Worm (Caenorhabditis elegans) whole organism, L4 larva: ENCODE results near the gene clec-80.

ENCODE experiments used
- F10B5.3 ChIP-seq: sonication (generic microtip); optimal IDR thresholded peaks from 2 replicates; lab custom pipeline; 2016; ENCODE audit warnings: mild to moderate bottlenecking, missing genetic modification characterization, missing compliant biosample characterization
- T20F7.1 ChIP-seq: fragments of 200-800 bp; sonication (Bioruptor generic); optimal IDR thresholded peaks from 2 replicates; lab custom pipeline; 2018; ENCODE audit warnings: mild to moderate bottlenecking, missing genetic modification characterization, missing compliant biosample characterization
- T26A8.4 ChIP-seq: fragments of 200-800 bp; sonication (Bioruptor generic); IDR thresholded peaks from 2 replicates; pipeline ENCODE4 v1.3.6; 2022; ENCODE audit warnings: missing genetic modification characterization, missing compliant biosample characterization
- ama-1 ChIP-seq: fragments of 150-350 bp; optimal IDR thresholded peaks from 2 replicates; lab custom pipeline; 2014; ENCODE audit warnings: inconsistent platforms, mixed read lengths
- attf-4 ChIP-seq: sonication (generic microtip); optimal IDR thresholded peaks from 3 replicates; lab custom pipeline; 2017; ENCODE audit warnings: missing biosample characterization, missing genetic modification characterization
- ceh-28 ChIP-seq: fragments of 150-350 bp; optimal IDR thresholded peaks from 2 replicates; lab custom pipeline; 2014; ENCODE audit warnings: missing biosample characterization, missing genetic modification reagents, missing genetic modification characterization
- ceh-32 ChIP-seq: sonication (generic microtip); optimal IDR thresholded peaks from 2 replicates; lab custom pipeline; 2016; ENCODE audit warnings: mild to moderate bottlenecking, missing genetic modification characterization, missing compliant biosample characterization; ENCODE audit not compliant: poor library complexity
- ctbp-1 ChIP-seq: fragments of 200-800 bp; sonication (Bioruptor generic); IDR thresholded peaks from 2 replicates; pipeline ENCODE4 v1.3.6; 2022; ENCODE audit warnings: missing genetic modification reagents, missing genetic modification characterization, missing compliant biosample characterization
- daf-16 ChIP-seq, 3 experiments: sonication (generic microtip); optimal IDR thresholded peaks; 2 replicates each; lab custom pipeline; 2016 to 2017; ENCODE audit warnings: missing genetic modification characterization in 3 of 3, missing genetic modification reagents in 3 of 3, mild to moderate bottlenecking in 2 of 3, missing compliant biosample characterization in 2 of 3, missing biosample characterization in 1 of 3, moderate library complexity in 1 of 3
- daf-19 ChIP-seq: fragments of 200-800 bp; sonication (Bioruptor generic); conservative IDR thresholded peaks from 2 replicates; pipeline ENCODE4 v1.3.6; 2022; ENCODE audit warnings: missing genetic modification characterization, missing compliant biosample characterization
- daf-8 ChIP-seq: fragments of 200-800 bp; sonication (Bioruptor generic); IDR thresholded peaks from 2 replicates; pipeline ENCODE4 v1.3.6; 2022; ENCODE audit warnings: missing genetic modification characterization, missing compliant biosample characterization
- dmd-6 ChIP-seq: fragments of 200-800 bp; sonication (Bioruptor generic); IDR thresholded peaks from 2 replicates; pipeline ENCODE4 v1.3.6; 2022; ENCODE audit warnings: missing genetic modification reagents, missing genetic modification characterization, missing compliant biosample characterization
- dmd-8 ChIP-seq: fragments of 200-800 bp; sonication (Bioruptor generic); IDR thresholded peaks from 2 replicates; pipeline ENCODE4 v1.3.6; 2022; ENCODE audit warnings: missing genetic modification characterization, missing compliant biosample characterization
- dpl-1 ChIP-seq: fragments of 150-350 bp; optimal IDR thresholded peaks from 2 replicates; lab custom pipeline; 2014; ENCODE audit warnings: missing biosample characterization, missing genetic modification reagents, missing genetic modification characterization
- duxl-1 ChIP-seq: sonication (generic microtip); optimal IDR thresholded peaks from 2 replicates; lab custom pipeline; 2016; ENCODE audit warnings: mild to moderate bottlenecking, missing genetic modification characterization, moderate library complexity, missing compliant biosample characterization; ENCODE audit not compliant: poor library complexity
- egl-27 ChIP-seq: sonication (generic microtip); optimal IDR thresholded peaks from 3 replicates; lab custom pipeline; 2017; ENCODE audit warnings: missing biosample characterization, missing genetic modification reagents, missing genetic modification characterization
- fkh-10 ChIP-seq: fragments of 150-350 bp; optimal IDR thresholded peaks from 2 replicates; lab custom pipeline; 2014; ENCODE audit warnings: missing biosample characterization, missing genetic modification reagents, missing genetic modification characterization
- hlh-11 ChIP-seq: fragments of 200-800 bp; sonication (Bioruptor generic); optimal IDR thresholded peaks from 2 replicates; lab custom pipeline; 2018; ENCODE audit warnings: mild to moderate bottlenecking, missing genetic modification characterization, missing compliant biosample characterization
- lin-38 ChIP-seq: fragments of 200-800 bp; sonication (Bioruptor generic); IDR thresholded peaks from 2 replicates; pipeline ENCODE4 v1.3.6; 2022; ENCODE audit warnings: missing genetic modification reagents, missing genetic modification characterization, missing compliant biosample characterization
- lin-39 ChIP-seq: fragments of 150-350 bp; optimal IDR thresholded peaks from 2 replicates; lab custom pipeline; 2014; ENCODE audit warnings: missing biosample characterization, missing genetic modification reagents, missing genetic modification characterization
- lir-3 ChIP-seq: sonication (generic microtip); optimal IDR thresholded peaks from 2 replicates; lab custom pipeline; 2016; ENCODE audit warnings: mild to moderate bottlenecking, missing genetic modification characterization, missing compliant biosample characterization
- mdt-29 ChIP-seq: fragments of 200-800 bp; sonication (Bioruptor generic); IDR thresholded peaks from 2 replicates; pipeline ENCODE4 v1.3.6; 2022; ENCODE audit warnings: missing genetic modification reagents, missing genetic modification characterization, missing compliant biosample characterization
- mep-1 ChIP-seq: fragments of 150-350 bp; sonication (generic microtip); optimal IDR thresholded peaks from 3 replicates; lab custom pipeline; 2014; ENCODE audit warnings: missing biosample characterization, missing genetic modification characterization
- mes-2 ChIP-seq: sonication (generic microtip); optimal IDR thresholded peaks from 2 replicates; lab custom pipeline; 2016; ENCODE audit warnings: missing genotype, mild to moderate bottlenecking, missing genetic modification characterization, missing compliant biosample characterization; ENCODE audit not compliant: poor library complexity, severe bottlenecking
- mxl-2 ChIP-seq: fragments of 200-800 bp; sonication (Bioruptor generic); conservative IDR thresholded peaks from 2 replicates; pipeline ENCODE4 v1.3.6; 2022; ENCODE audit warnings: missing genetic modification reagents, missing genetic modification characterization, missing compliant biosample characterization
- nhr-10 ChIP-seq: fragments of 150-350 bp; optimal IDR thresholded peaks from 2 replicates; lab custom pipeline; 2014; ENCODE audit warnings: missing biosample characterization, missing genetic modification characterization
- nhr-237 ChIP-seq: sonication (generic microtip); optimal IDR thresholded peaks from 2 replicates; lab custom pipeline; 2017; ENCODE audit warnings: missing biosample characterization, missing genetic modification characterization
- nhr-28 ChIP-seq: fragments of 150-350 bp; optimal IDR thresholded peaks from 2 replicates; lab custom pipeline; 2014; ENCODE audit warnings: missing biosample characterization, missing genetic modification characterization
- nhr-48 ChIP-seq: sonication (generic microtip); optimal IDR thresholded peaks from 2 replicates; lab custom pipeline; 2016; ENCODE audit warnings: mild to moderate bottlenecking, missing genetic modification characterization, missing compliant biosample characterization
- nhr-76 ChIP-seq: fragments of 150-350 bp; optimal IDR thresholded peaks from 2 replicates; lab custom pipeline; 2014; ENCODE audit warnings: missing biosample characterization, missing genetic modification characterization
- nhr-77 ChIP-seq: fragments of 150-350 bp; optimal IDR thresholded peaks from 2 replicates; lab custom pipeline; 2014; ENCODE audit warnings: missing biosample characterization, missing genetic modification characterization
- pha-4 ChIP-seq, 2 experiments: fragments of 150-350 bp in 1 of 2; fragments of 200-800 bp in 1 of 2; sonication (Bioruptor generic) in 1 of 2; IDR thresholded peaks in 1 of 2; optimal IDR thresholded peaks in 1 of 2; 2 replicates each; pipeline versions ENCODE4 v1.3.6 to Lab custom; 2014 to 2022; ENCODE audit warnings: missing genetic modification characterization in 2 of 2, missing genetic modification reagents in 2 of 2, missing biosample characterization in 1 of 2, missing compliant biosample characterization in 1 of 2
- php-3 ChIP-seq: fragments of 200-800 bp; sonication (Bioruptor generic); IDR thresholded peaks from 2 replicates; pipeline ENCODE4 v1.3.6; 2022; ENCODE audit warnings: missing genetic modification reagents, missing genetic modification characterization, missing compliant biosample characterization
- set-16 ChIP-seq: fragments of 200-800 bp; sonication (Bioruptor generic); IDR thresholded peaks from 2 replicates; pipeline ENCODE4 v1.3.6; 2022; ENCODE audit warnings: missing genetic modification reagents, missing genetic modification characterization, missing compliant biosample characterization
- snpc-4 ChIP-seq: fragments of 150-350 bp; optimal IDR thresholded peaks from 2 replicates; lab custom pipeline; 2014; ENCODE audit warnings: missing biosample characterization, missing genetic modification characterization
- spr-1 ChIP-seq: sonication (generic microtip); optimal IDR thresholded peaks from 2 replicates; lab custom pipeline; 2016; ENCODE audit warnings: mild to moderate bottlenecking, missing genetic modification characterization, missing compliant biosample characterization
- spr-3 ChIP-seq: fragments of 200-800 bp; sonication (Bioruptor generic); optimal IDR thresholded peaks from 2 replicates; lab custom pipeline; 2018; ENCODE audit warnings: mild to moderate bottlenecking, missing genetic modification characterization, missing compliant biosample characterization
- tag-97 ChIP-seq: fragments of 200-800 bp; sonication (Bioruptor generic); IDR thresholded peaks from 2 replicates; pipeline ENCODE4 v1.3.6; 2022; ENCODE audit warnings: missing genetic modification characterization, missing compliant biosample characterization
- unc-39 ChIP-seq: sonication (generic microtip); optimal IDR thresholded peaks from 2 replicates; lab custom pipeline; 2017; ENCODE audit warnings: missing biosample characterization, missing genetic modification characterization
- unc-62 ChIP-seq, 3 experiments: fragments of 150-350 bp in 1 of 3; sonication (generic microtip); optimal IDR thresholded peaks in 2 of 3; peaks in 1 of 3; 1 replicate in 1 of 3; 2 replicates in 2 of 3; lab custom pipeline; 2014 to 2017; ENCODE audit warnings: missing biosample characterization in 3 of 3, missing genetic modification characterization in 3 of 3, missing genetic modification reagents in 3 of 3, missing genotype in 1 of 3
- vab-7 ChIP-seq: fragments of 200-800 bp; sonication (Bioruptor generic); IDR thresholded peaks from 2 replicates; pipeline ENCODE4 v1.3.6; 2022; ENCODE audit warnings: missing genetic modification reagents, missing genetic modification characterization, missing compliant biosample characterization

clec-80 gene

DNA sequence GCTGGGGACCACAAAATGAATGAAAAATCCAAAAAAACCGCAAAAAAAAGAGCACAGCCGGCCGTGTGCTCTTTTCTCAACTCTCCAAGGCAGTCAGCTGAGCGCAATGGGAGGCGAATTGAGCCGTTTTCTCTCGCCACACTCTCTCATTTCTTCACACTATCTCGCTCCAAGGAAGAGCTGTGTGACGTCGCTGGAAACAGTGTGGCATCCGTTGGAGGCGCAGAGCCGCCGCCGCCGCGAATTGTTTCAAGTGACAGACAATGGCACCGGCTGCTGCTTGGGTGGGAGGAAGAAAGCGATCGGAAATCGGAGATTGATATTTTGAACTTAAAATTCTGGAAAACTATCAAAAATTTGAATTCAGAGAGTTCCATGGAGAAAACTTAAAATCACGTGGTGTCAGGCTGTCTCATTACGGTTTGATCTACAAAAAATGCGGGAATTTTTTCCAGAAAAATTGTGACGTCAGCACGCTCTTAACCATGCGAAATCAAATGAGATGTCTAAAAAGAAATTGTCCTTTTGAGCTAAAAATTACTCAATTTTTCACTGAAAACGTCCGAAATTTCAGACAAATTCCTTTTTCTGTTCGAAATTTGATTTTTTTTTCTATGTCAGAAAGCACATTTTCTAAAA, 47.4 kb upstream of the clec-80 start (continued):
- no peak for TF ChIP-seq vab-7 (GFP tag; lab: Robert Waterston, UW)
- TF ChIP-seq spr-1: no peak
- no peak for TF ChIP-seq ceh-28 (tag; lab: Kevin White, UChicago)
- TF ChIP-seq set-16: peak; percentile 80
- TF ChIP-seq nhr-28 (tag; lab: Kevin White, UChicago): no peak
- no peak for TF ChIP-seq mdt-29
- no peak for TF ChIP-seq F10B5.3 (tag; lab: Kevin White, UChicago)
- no peak for TF ChIP-seq nhr-48 (tag; lab: Kevin White, UChicago)
- TF ChIP-seq daf-8 (GFP tag; lab: Robert Waterston, UW): no peak
- no peak for TF ChIP-seq daf-19 (GFP tag; lab: Robert Waterston, UW)
- no peak for TF ChIP-seq duxl-1
- peak in 1 of 2 experiments; percentile 96 for TF ChIP-seq unc-62 (GFP tag; optimal IDR thresholded peaks at IDR 0.05 in 1 of 2; lab: Kevin White, UChicago)
- no peak for TF ChIP-seq unc-62 (tag; optimal IDR thresholded peaks at IDR 0.05; lab: Kevin White, UChicago)
- no peak for TF ChIP-seq nhr-76 (tag; lab: Kevin White, UChicago)
- no peak for TF ChIP-seq php-3 (GFP tag; lab: Robert Waterston, UW)
- no peak for TF ChIP-seq dpl-1 (GFP tag; lab: Kevin White, UChicago)
- no peak for TF ChIP-seq tag-97
- 0 out of 2 replicates have a peak, but pooled peaks have one; percentile 15 for TF ChIP-seq dmd-6
- TF ChIP-seq T20F7.1 (GFP tag; lab: Kevin White, UChicago): no peak
- TF ChIP-seq nhr-237 (tag; lab: Kevin White, UChicago): no peak
- TF ChIP-seq lin-38 (GFP tag; lab: Robert Waterston, UW): no peak
- TF ChIP-seq spr-3: no peak
- TF ChIP-seq ctbp-1 (GFP tag; lab: Robert Waterston, UW): peak; percentile 58; the same call in 1 of the 2 replicates
- TF ChIP-seq snpc-4 (tag; lab: Kevin White, UChicago): no peak
- TF ChIP-seq attf-4 (tag; lab: Kevin White, UChicago): no peak
- no peak for TF ChIP-seq mxl-2
- TF ChIP-seq mes-2 (tag; lab: Kevin White, UChicago): peak; percentile 36
- no peak for TF ChIP-seq nhr-10 (tag; lab: Kevin White, UChicago)
- TF ChIP-seq pha-4 (GFP tag; IDR thresholded peaks at IDR 0.05; lab: Robert Waterston, UW): peak; percentile 37; the same call in 1 of the 2 replicates
- TF ChIP-seq pha-4 (tag; optimal IDR thresholded peaks at IDR 0.05; lab: Kevin White, UChicago): no peak
- no peak for TF ChIP-seq T26A8.4 (GFP tag; lab: Robert Waterston, UW)

- no peak for TF ChIP-seq fkh-10 (GFP tag; lab: Kevin White, UChicago)
- TF ChIP-seq egl-27 (tag; lab: Kevin White, UChicago): no peak
- no peak for TF ChIP-seq unc-39 (tag; lab: Kevin White, UChicago)
- no peak for TF ChIP-seq lir-3
- no peak for TF ChIP-seq ceh-32 (tag; lab: Kevin White, UChicago)
- TF ChIP-seq daf-16 (GFP tag; optimal IDR thresholded peaks at IDR 0.05; lab: Kevin White, UChicago): no peak
- TF ChIP-seq daf-16 (tag; optimal IDR thresholded peaks at IDR 0.05; lab: Kevin White, UChicago): no peak
- no peak for TF ChIP-seq hlh-11 (tag; lab: Kevin White, UChicago)
- no peak for TF ChIP-seq dmd-8 (GFP tag; lab: Robert Waterston, UW)
- no peak for TF ChIP-seq lin-39 (tag; lab: Kevin White, UChicago)
- TF ChIP-seq nhr-77 (tag; lab: Kevin White, UChicago): no peak
- TF ChIP-seq ama-1: no peak
- TF ChIP-seq mep-1 (tag; lab: Kevin White, UChicago): no peak
- TF ChIP-seq, all 104 proteins: peak for 0
These were observed 46.8 kb upstream of the clec-80 start for ce11 chrIV:2776733-2777132.
